Fruit fly (Drosophila melanogaster) whole organism, embryonic: ENCODE results near the gene CG5515.

Experiments used
- CG33213 ChIP-seq: fragments of 200-800 bp; sonication (Bioruptor generic); optimal IDR thresholded peaks from 3 replicates; lab custom pipeline; 2016; ENCODE audit warnings: missing biosample characterization, missing genetic modification characterization
- CG8478 ChIP-seq: fragments of >200 bp; optimal IDR thresholded peaks from 2 replicates; lab custom pipeline; 2018
- E2f2 ChIP-seq: fragments of 200-800 bp; sonication (Bioruptor generic); IDR thresholded peaks from 2 replicates; pipeline ENCODE4 v1.3.6; 2022; ENCODE audit warnings: missing biosample characterization, missing genetic modification characterization
- Myb ChIP-seq: fragments of 200-800 bp; sonication (Bioruptor generic); optimal IDR thresholded peaks from 2 replicates; lab custom pipeline; 2016; ENCODE audit warnings: missing biosample characterization, missing genetic modification characterization
- da ChIP-seq: fragments of 200-800 bp; sonication (Bioruptor generic); optimal IDR thresholded peaks from 2 replicates; lab custom pipeline; 2016; ENCODE audit warnings: missing biosample characterization, missing genetic modification characterization

- TF ChIP-seq CG33213 (no peak), Myb (no peak), E2f2 (no peak), da (GFP tag; lab: Kevin White, UChicago) (no peak), CG8478 (lab: Kevin White, UChicago) (no peak)
Observed at dm6 chr3R:24216017-24216416, 27.3 kb upstream of the CG5515 start.
